Worm (Caenorhabditis elegans) whole organism, L4 larva: ENCODE data around the gene D1014.5.

Experiments
- lsy-2 ChIP-seq, 2 experiments: fragments of 150-350 bp in 1 of 2; sonication (generic microtip) in 1 of 2; optimal IDR thresholded peaks; 2 replicates each; lab custom pipeline; 2014 to 2017; ENCODE audit warnings: missing biosample characterization in 2 of 2, missing genetic modification characterization in 2 of 2
- madf-5 ChIP-seq, 2 experiments: fragments of 200-800 bp; sonication (Bioruptor generic); IDR thresholded peaks; 2 replicates each; pipeline ENCODE4 v1.3.6; 2022; ENCODE audit warnings: missing compliant biosample characterization in 2 of 2, missing genetic modification characterization in 2 of 2

DNA sequence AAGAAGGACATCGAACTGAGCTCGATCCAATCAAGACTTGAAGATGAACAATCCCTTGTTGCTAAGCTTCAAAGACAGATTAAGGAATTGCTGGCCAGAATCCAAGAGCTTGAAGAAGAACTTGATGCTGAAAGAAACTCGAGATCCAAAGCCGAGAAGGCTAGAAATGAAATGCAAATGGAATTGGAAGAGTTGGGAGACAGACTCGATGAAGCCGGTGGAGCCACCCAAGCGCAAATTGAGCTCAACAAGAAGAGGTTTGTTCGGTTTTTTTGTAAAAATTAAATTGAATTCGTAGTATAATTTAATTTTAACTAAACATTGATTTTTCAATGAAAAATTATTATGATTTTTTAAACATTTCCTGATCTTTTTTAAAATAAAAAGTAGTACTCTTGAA is 8.9 kb upstream of the D1014.5 start:
- TF ChIP-seq madf-5 (GFP tag; IDR thresholded peaks at IDR 0.05; lab: Robert Waterston, UW) (no peak), lsy-2 (tag; optimal IDR thresholded peaks at IDR 0.05; lab: Kevin White, UChicago) (no peak)
